Worm (Caenorhabditis elegans) whole organism, L1 larva: Measurements from ENCODE around the gene lin-24.

Experiments
- blmp-1 ChIP-seq: fragments of 150-350 bp; optimal IDR thresholded peaks from 2 replicates; lab custom pipeline; 2014; ENCODE audit warnings: missing biosample characterization, missing genetic modification characterization
- fkh-10 ChIP-seq: sonication (generic microtip); optimal IDR thresholded peaks from 2 replicates; lab custom pipeline; 2017; ENCODE audit warnings: missing biosample characterization, missing genetic modification reagents, missing genetic modification characterization
- fos-1 ChIP-seq: fragments of 150-350 bp; optimal IDR thresholded peaks from 2 replicates; lab custom pipeline; 2014; ENCODE audit warnings: missing biosample characterization, missing genetic modification characterization
- lin-15B ChIP-seq: fragments of 150-350 bp; sonication (generic microtip); optimal IDR thresholded peaks from 3 replicates; lab custom pipeline; 2014; ENCODE audit warnings: missing biosample characterization, missing genetic modification characterization
- nhr-12 ChIP-seq: sonication (generic microtip); optimal IDR thresholded peaks from 2 replicates; lab custom pipeline; 2017; ENCODE audit warnings: missing biosample characterization, missing genetic modification characterization
- pag-3 ChIP-seq: sonication (generic microtip); optimal IDR thresholded peaks from 2 replicates; lab custom pipeline; 2017; ENCODE audit warnings: missing genetic modification characterization, mild to moderate bottlenecking, missing compliant biosample characterization, antibody characterized with exemption, borderline replicate concordance; ENCODE audit not compliant: insufficient read depth
- sptf-1 ChIP-seq: fragments of 150-350 bp; optimal IDR thresholded peaks from 2 replicates; lab custom pipeline; 2014; ENCODE audit warnings: missing biosample characterization, missing genetic modification characterization
- unc-62 ChIP-seq: fragments of 150-350 bp; optimal IDR thresholded peaks from 2 replicates; lab custom pipeline; 2014; ENCODE audit warnings: missing biosample characterization, missing genetic modification reagents, missing genetic modification characterization

- TF ChIP-seq pag-3 (tag; lab: Kevin White, UChicago), result no peak
- TF ChIP-seq fkh-10 (GFP tag; lab: Kevin White, UChicago), result no peak
- TF ChIP-seq unc-62, result no peak
- no peak for TF ChIP-seq sptf-1 (tag; lab: Kevin White, UChicago)
- TF ChIP-seq fos-1 (tag; lab: Kevin White, UChicago), result no peak
- no peak for TF ChIP-seq blmp-1 (tag; lab: Kevin White, UChicago)
- no peak for TF ChIP-seq nhr-12 (tag; lab: Kevin White, UChicago)
- no peak for TF ChIP-seq lin-15B
Measured at ce11 chrIV:12111477-12111876, 17.8 kb upstream of the lin-24 start, which contains the start of gene dlc-2.
